Fruit fly (Drosophila melanogaster) whole organism, adult: ENCODE measurements around the gene CG42750.

Experiments used
- CG11617 ChIP-seq: fragments of 200-800 bp; sonication (Bioruptor generic); optimal IDR thresholded peaks from 2 replicates; lab custom pipeline; 2017; ENCODE audit warnings: mild to moderate bottlenecking, missing biosample characterization, missing genetic modification reagents, missing genetic modification characterization
- CG12768 ChIP-seq: fragments of 200-800 bp; sonication (Bioruptor generic); optimal IDR thresholded peaks from 2 replicates; lab custom pipeline; 2017; ENCODE audit warnings: missing biosample characterization, missing genetic modification characterization, mild to moderate bottlenecking, moderate library complexity, missing genetic modification reagents
- CG14711 ChIP-seq: fragments of 200-800 bp; sonication (Bioruptor generic); optimal IDR thresholded peaks from 2 replicates; lab custom pipeline; 2018; ENCODE audit warnings: missing biosample characterization, mild to moderate bottlenecking, missing genetic modification characterization, moderate library complexity
- CG1620 ChIP-seq: fragments of 200-800 bp; sonication (Bioruptor generic); optimal IDR thresholded peaks from 2 replicates; lab custom pipeline; 2016; ENCODE audit warnings: missing biosample characterization, missing genetic modification characterization
- CG33017 ChIP-seq: fragments of 200-800 bp; sonication (Bioruptor generic); optimal IDR thresholded peaks from 2 replicates; lab custom pipeline; 2018; ENCODE audit warnings: missing biosample characterization, mild to moderate bottlenecking, missing genetic modification characterization, moderate library complexity
- CG5204 ChIP-seq: fragments of 200-800 bp; sonication (Bioruptor generic); optimal IDR thresholded peaks from 2 replicates; lab custom pipeline; 2016; ENCODE audit warnings: missing biosample characterization, missing genetic modification characterization
- CG7045 ChIP-seq: fragments of 200-800 bp; sonication (Bioruptor generic); optimal IDR thresholded peaks from 2 replicates; lab custom pipeline; 2017; ENCODE audit warnings: missing biosample characterization, mild to moderate bottlenecking, missing genetic modification characterization
- CG7101 ChIP-seq: fragments of 200-800 bp; sonication (Bioruptor generic); optimal IDR thresholded peaks from 2 replicates; lab custom pipeline; 2018; ENCODE audit warnings: missing biosample characterization, mild to moderate bottlenecking, missing genetic modification characterization, moderate library complexity
- Clk ChIP-seq: fragments of 200-800 bp; sonication (Bioruptor generic); optimal IDR thresholded peaks from 2 replicates; lab custom pipeline; 2017; ENCODE audit warnings: missing biosample characterization, missing genetic modification characterization
- Crg-1 ChIP-seq: fragments of 200-800 bp; sonication (Bioruptor generic); optimal IDR thresholded peaks from 2 replicates; lab custom pipeline; 2016; ENCODE audit warnings: missing biosample characterization, missing genetic modification characterization
- Hr96 ChIP-seq: fragments of 200-800 bp; sonication (Bioruptor generic); optimal IDR thresholded peaks from 2 replicates; lab custom pipeline; 2016; ENCODE audit warnings: missing biosample characterization, missing genetic modification characterization
- Mnt ChIP-seq: fragments of 200-800 bp; sonication (Bioruptor generic); optimal IDR thresholded peaks from 2 replicates; lab custom pipeline; 2016; ENCODE audit warnings: missing biosample characterization, mild to moderate bottlenecking, missing genetic modification characterization
- bab1 ChIP-seq: fragments of 200-800 bp; sonication (Bioruptor generic); optimal IDR thresholded peaks from 3 replicates; lab custom pipeline; 2019; ENCODE audit warnings: missing biosample characterization, mild to moderate bottlenecking, missing genetic modification characterization, moderate library complexity
- cic ChIP-seq: fragments of 200-800 bp; sonication (Bioruptor generic); optimal IDR thresholded peaks from 2 replicates; lab custom pipeline; 2017; ENCODE audit warnings: missing biosample characterization, mild to moderate bottlenecking, missing genetic modification characterization, moderate library complexity
- cnc ChIP-seq, 2 experiments: fragments of >200 bp; optimal IDR thresholded peaks; 2 replicates each; lab custom pipeline; 2017
- kay ChIP-seq: fragments of 200-800 bp; sonication (Bioruptor generic); peaks from one replicate; lab custom pipeline; 2016; ENCODE audit warnings: missing biosample characterization, missing genetic modification characterization, borderline replicate concordance
- ovo ChIP-seq: fragments of 200-800 bp; sonication (Bioruptor generic); optimal IDR thresholded peaks from 2 replicates; lab custom pipeline; 2016; ENCODE audit warnings: missing biosample characterization, missing genetic modification characterization
- pad ChIP-seq: fragments of 200-800 bp; sonication (Bioruptor generic); optimal IDR thresholded peaks from 3 replicates; lab custom pipeline; 2017; ENCODE audit warnings: missing biosample characterization, missing genetic modification characterization, mild to moderate bottlenecking, moderate library complexity, missing genetic modification reagents
- tj ChIP-seq: fragments of 200-800 bp; sonication (Bioruptor generic); optimal IDR thresholded peaks from 3 replicates; lab custom pipeline; 2017; ENCODE audit warnings: missing biosample characterization, mild to moderate bottlenecking, missing genetic modification characterization, moderate library complexity
- toe ChIP-seq: fragments of 200-800 bp; sonication (Bioruptor generic); optimal IDR thresholded peaks from 2 replicates; lab custom pipeline; 2016; ENCODE audit warnings: missing biosample characterization, missing genetic modification characterization

CG42750 gene

DNA sequence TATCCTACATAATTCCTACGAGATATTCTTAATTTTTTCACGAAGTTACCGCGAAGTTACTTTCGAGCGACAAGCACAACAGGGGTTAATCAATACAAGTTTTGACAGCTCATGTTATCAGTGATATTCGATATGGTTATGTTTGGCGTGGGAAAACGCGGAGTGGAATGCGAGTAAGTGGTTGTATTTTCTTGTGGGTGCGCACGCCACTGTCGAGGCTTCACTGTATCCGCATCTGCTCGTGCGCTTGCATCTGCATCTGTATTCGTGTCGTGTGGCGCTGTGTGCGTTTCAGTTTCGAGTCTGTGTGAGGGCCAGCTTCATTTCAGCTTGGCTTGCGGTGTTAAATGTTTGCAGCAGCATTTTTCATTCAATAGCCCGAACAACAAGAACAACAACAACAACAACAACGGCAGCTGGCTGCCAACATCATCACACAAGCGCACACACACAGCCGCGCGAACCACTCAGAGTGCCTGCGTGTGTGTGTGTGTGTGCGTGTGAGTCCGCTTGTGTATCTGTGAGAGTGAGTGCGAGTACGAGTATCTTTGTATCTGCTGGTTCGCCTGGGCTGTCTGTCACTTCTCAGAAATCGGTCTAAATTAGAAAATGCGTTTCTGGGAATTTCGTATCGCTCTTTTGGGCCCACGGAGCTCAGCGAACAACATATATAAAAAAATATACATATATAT is 124.3 kb downstream of the CG42750 start:
- TF ChIP-seq CG7045 (GFP tag; lab: Kevin White, UChicago): peak; percentile 35
- TF ChIP-seq CG33017 (tag; lab: Kevin White, UChicago): no peak
- peak; percentile 64 for TF ChIP-seq CG5204
- peak; percentile 90 for TF ChIP-seq cic (GFP tag; lab: Kevin White, UChicago)
- TF ChIP-seq toe: peak; percentile 55
- TF ChIP-seq tj (GFP tag; lab: Kevin White, UChicago): peak; percentile 93
- TF ChIP-seq CG7101 (tag; lab: Kevin White, UChicago): no peak

DNA sequence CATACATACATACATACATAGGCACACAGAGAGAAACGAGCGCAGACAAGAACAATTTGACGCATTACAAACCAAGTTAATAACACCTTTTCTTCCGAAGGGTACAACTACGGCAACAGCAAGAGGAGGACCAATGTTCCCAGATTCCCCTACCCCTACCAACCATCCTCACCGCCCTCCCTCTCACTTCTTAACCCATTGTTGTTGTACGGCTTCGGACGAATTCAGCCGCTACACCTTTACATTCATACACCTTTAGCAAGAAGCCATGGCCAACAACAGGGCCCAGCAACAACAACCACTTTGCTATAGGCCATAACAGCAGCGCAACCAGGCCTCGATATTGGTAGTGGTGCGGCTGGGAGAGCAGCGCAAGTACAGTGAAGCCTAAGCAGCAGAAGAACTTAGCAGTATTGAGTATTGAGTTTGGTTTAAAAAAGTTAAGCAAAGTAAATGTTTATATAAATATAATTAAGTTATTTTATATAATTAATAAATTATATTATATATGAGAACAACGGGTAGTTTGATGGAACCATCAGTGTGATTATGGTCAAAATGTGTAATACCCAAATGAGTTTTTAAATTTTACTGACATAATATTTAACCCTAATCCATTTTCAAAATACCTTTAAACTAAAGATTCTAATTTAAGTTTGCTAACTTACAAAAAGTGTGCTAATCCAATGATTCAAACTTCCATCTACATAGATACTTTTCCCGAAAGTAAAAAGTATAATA is 125.0 kb downstream of the CG42750 start:
- TF ChIP-seq kay: peak; percentile 31
- no peak for TF ChIP-seq Crg-1 (GFP tag; lab: Kevin White, UChicago)
- TF ChIP-seq cnc (optimal IDR thresholded peaks at IDR 0.05; lab: Kevin White, UChicago): no peak
- peak; percentile 7 for TF ChIP-seq tj (GFP tag; lab: Kevin White, UChicago)
- peak; percentile 22 for TF ChIP-seq cic (GFP tag; lab: Kevin White, UChicago)
- no peak for TF ChIP-seq CG14711 (tag; lab: Kevin White, UChicago)
- no peak for TF ChIP-seq toe
- TF ChIP-seq ovo: no peak
- TF ChIP-seq CG33017 (tag; lab: Kevin White, UChicago): no peak
- no peak for TF ChIP-seq CG5204
- TF ChIP-seq Mnt (GFP tag; lab: Kevin White, UChicago): no peak
- no peak for TF ChIP-seq CG11617
- no peak for TF ChIP-seq CG7101 (tag; lab: Kevin White, UChicago)
- TF ChIP-seq CG12768 (GFP tag; lab: Kevin White, UChicago): no peak
- TF ChIP-seq CG7045 (GFP tag; lab: Kevin White, UChicago): no peak
- TF ChIP-seq Clk: no peak
- no peak for TF ChIP-seq bab1 (GFP tag; lab: Kevin White, UChicago)
- TF ChIP-seq CG1620 (GFP tag; lab: Kevin White, UChicago): no peak

DNA sequence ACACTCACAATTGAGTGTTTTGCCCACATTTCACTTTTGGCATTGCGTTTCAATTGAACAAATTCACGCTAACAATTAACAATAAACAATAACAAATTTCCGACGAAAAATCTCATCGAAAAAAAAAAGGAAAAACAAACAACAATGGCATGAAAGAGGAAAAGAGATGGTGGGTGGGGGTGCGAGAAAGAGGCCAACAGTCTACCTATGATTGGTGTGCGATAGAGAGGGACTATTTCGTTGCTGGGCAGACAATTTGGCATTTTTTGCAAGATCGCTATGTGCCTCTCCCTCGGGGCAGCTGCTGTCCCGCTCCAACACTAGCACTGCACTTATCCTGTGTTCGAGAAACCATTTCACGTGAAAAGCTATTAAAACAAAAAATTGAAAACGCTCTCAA is 125.7 kb downstream of the CG42750 start:
- TF ChIP-seq Hr96 (GFP tag; lab: Kevin White, UChicago) (no peak), CG7045 (GFP tag; lab: Kevin White, UChicago) (no peak), tj (GFP tag; lab: Kevin White, UChicago) (peak; percentile 28)

DNA sequence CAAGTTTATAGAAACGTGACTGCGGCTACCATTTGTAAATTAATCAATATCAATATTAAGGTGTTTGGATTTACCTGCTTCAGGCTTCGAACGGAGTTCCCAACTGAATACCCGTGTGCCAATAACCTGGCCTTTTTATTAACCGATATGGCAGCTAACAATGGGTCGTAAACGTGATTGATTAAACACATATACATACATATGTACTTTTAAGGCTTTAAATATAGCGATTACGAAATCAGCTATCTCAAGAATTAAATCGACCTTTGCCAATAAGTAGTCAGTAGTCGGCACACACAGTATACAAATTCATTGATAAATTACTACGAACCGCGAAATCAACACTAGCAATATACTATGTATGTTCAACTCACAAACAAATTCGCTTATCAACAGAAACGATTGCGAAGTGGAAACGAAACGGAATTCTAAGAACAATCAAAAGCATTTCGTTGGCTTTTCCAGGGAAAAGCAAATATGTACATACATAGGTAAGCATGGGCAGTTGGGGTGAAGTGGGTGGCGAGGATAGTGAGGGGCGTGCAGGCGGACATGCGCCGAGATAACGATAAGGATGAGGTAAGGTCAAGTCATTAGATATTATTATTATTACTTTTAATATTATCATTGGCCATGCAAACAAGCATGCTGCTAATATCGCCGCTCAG is 126.9 kb downstream of the CG42750 start:
- peak; percentile 77 for TF ChIP-seq CG12768 (GFP tag; lab: Kevin White, UChicago)
- TF ChIP-seq Clk: peak; percentile 65
- TF ChIP-seq Mnt (GFP tag; lab: Kevin White, UChicago): peak; percentile 76
- peak; percentile 58 for TF ChIP-seq CG11617
- TF ChIP-seq bab1 (GFP tag; lab: Kevin White, UChicago): no peak
- TF ChIP-seq toe: peak; percentile 14
- peak; percentile 100 for TF ChIP-seq cic (GFP tag; lab: Kevin White, UChicago)
- TF ChIP-seq CG14711 (tag; lab: Kevin White, UChicago): peak; percentile 60
- peak; percentile 87 for TF ChIP-seq CG7045 (GFP tag; lab: Kevin White, UChicago)
- peak; percentile 79 for TF ChIP-seq ovo
- peak; percentile 90 for TF ChIP-seq kay
- peak; percentile 86 for TF ChIP-seq Crg-1 (GFP tag; lab: Kevin White, UChicago)
- TF ChIP-seq tj (GFP tag; lab: Kevin White, UChicago): peak; percentile 65
- TF ChIP-seq cnc (optimal IDR thresholded peaks at IDR 0.05; lab: Kevin White, UChicago): no peak
- TF ChIP-seq Hr96 (GFP tag; lab: Kevin White, UChicago): peak; percentile 5
- TF ChIP-seq CG7101 (tag; lab: Kevin White, UChicago): peak; percentile 84
- peak; percentile 53 for TF ChIP-seq pad
- TF ChIP-seq CG33017 (tag; lab: Kevin White, UChicago): peak; percentile 43
- peak; percentile 11 for TF ChIP-seq CG1620 (GFP tag; lab: Kevin White, UChicago)
- TF ChIP-seq CG5204: no peak

DNA sequence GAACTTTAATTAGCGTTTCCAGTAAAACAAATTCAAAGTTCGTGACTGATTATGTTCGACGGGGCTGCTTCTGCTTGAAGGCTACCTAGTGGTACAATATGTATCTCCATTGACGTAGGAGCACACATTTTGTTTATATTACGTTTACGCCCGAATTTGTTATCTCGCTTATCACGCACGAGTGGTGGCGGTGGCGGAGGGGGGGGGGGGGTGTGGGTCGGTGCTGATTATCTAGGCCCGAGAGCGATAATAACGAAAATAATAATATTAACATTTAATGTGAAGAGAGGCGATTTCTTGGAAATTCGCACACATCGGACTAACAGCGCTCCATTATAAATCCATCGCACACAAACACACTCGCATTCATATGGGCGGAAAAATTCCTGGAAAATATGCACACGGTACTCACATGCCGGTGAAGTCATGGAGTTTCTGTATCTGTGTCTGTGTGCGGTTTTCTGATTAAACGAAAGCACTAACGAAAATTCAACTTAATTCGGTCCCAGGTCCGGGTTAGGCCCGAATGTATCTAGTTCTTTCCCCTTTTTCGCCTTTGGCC is 128.0 kb downstream of the CG42750 start:
- no peak for TF ChIP-seq CG33017 (tag; lab: Kevin White, UChicago)
- no peak for TF ChIP-seq Crg-1 (GFP tag; lab: Kevin White, UChicago)
- no peak for TF ChIP-seq CG1620 (GFP tag; lab: Kevin White, UChicago)
- TF ChIP-seq CG5204: no peak
- TF ChIP-seq ovo: no peak
- TF ChIP-seq pad: no peak
- TF ChIP-seq Hr96 (GFP tag; lab: Kevin White, UChicago): no peak
- no peak for TF ChIP-seq Mnt (GFP tag; lab: Kevin White, UChicago)
- no peak for TF ChIP-seq tj (GFP tag; lab: Kevin White, UChicago)
- no peak for TF ChIP-seq toe
- TF ChIP-seq CG12768 (GFP tag; lab: Kevin White, UChicago): no peak
- TF ChIP-seq CG14711 (tag; lab: Kevin White, UChicago): no peak
- TF ChIP-seq cic (GFP tag; lab: Kevin White, UChicago): peak; percentile 96
- peak; percentile 2 for TF ChIP-seq kay
- TF ChIP-seq Clk: no peak
- no peak for TF ChIP-seq CG7101 (tag; lab: Kevin White, UChicago)
